Worm (Caenorhabditis elegans): ENCODE data around the gene oac-48.

oac-48 gene

DNA sequence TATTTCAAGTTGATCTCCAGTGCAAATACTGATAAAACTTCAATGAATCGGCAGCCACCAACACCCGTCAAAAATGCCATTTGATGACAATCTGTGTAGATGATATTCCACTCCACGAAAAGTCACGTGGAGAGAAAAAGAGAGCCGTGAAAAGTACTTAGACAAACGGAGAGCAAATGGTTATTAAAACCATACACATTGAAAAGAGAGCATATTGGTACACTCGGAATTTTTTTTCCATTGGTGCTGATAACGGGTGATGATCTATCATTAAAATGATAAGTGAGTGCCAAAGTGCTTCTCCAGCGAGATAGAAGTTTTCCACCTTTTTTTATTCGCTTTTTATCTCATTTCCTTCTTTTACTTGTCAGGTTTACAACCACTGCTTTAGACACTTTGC, 51.6 kb downstream of the oac-48 start:
- TF ChIP-seq W03F9.2 (tag; optimal IDR thresholded peaks at IDR 0.05) (peak; percentile 39), him-1 (tag; optimal IDR thresholded peaks at IDR 0.05) (no peak)

DNA sequence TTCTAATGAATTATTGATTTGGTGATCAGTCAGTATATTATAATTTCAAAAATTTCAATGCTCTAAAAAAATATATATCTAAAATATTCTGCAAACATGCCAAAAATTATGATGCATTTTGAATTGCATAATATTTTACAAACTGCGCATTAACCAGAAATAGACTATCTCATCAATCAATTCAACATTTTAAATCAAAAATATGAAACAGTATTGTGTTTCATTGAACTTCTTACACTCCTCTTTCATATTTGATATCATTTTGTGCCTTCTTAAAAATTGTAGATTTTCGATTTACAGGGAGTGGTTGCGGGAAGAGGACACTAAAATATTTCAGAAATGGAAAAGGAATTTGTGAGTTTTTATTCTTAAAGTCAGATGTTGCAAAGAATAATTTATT, 53.0 kb downstream of the oac-48 start, which contains the start of gene ent-4:
Gene ent-4 (plus strand): TSS at position 301 of the 400 bp plus-strand sequence.
- no peak for TF ChIP-seq him-1 (tag; optimal IDR thresholded peaks at IDR 0.05)
- TF ChIP-seq W03F9.2 (tag; optimal IDR thresholded peaks at IDR 0.05), result no peak
- no peak for TF ChIP-seq dao-5 (tag; optimal IDR thresholded peaks at IDR 0.05)

Measured in whole organism, L4/young adult.